Worm (Caenorhabditis elegans): ENCODE measurements around the gene C28H8.7.

Gene C28H8.7

DNA sequence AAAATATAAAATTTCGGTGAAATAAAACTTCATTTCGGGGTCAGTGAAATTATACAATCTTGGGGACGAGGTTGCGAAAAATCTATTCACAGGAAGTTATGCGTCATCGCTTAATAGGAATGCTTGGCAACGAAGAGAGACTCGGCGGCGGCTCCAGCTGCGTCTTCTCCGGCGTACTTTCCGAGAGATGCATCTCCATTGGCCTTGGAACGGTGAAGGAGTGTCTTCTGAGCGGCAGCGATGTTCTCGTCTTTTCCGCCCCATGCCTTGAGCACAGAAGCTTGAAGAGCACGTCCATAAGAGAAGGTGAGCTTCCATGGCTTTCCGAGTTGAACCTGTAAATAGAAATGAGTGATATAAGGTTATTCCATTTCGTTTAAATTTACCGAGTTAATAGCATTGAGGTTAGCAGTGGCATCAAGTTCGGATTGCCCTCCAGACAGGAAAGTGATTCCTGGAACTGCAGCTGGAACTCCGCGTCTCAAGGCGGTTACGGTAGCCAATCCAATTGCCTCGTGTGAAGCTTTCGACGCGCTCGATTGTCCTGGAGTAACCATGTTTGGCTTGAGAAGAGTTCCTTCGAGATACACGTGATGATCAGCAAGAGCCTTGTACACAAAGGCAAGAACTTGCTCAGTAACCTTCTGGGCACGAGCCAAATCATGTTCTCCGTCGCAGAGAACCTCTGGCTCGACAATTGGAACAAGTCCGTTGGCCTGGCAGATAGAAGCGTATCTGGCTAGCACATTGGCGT, 12.0 kb downstream of the C28H8.7 start:
- no peak for TF ChIP-seq zip-8 (tag; optimal IDR thresholded peaks at IDR 0.05)

ce11 chrIII:5874263-5874662, 12.5 kb downstream of the C28H8.7 start:
- TF ChIP-seq unc-62 (GFP tag; optimal IDR thresholded peaks at IDR 0.05) = peak; percentile 38
- no peak for TF ChIP-seq ceh-39 (tag; optimal IDR thresholded peaks at IDR 0.05)

ce11 chrIII:5872288-5872687, 14.5 kb downstream of the C28H8.7 start:
- TF ChIP-seq lin-32 (GFP tag; optimal IDR thresholded peaks at IDR 0.05) = no peak
- no peak for TF ChIP-seq nhr-28 (tag; optimal IDR thresholded peaks at IDR 0.05)
- TF ChIP-seq snpc-4 (tag; optimal IDR thresholded peaks at IDR 0.05) = no peak
- no peak for TF ChIP-seq nhr-76 (tag; optimal IDR thresholded peaks at IDR 0.05)
- TF ChIP-seq ceh-39 (tag; optimal IDR thresholded peaks at IDR 0.05) = no peak
- TF ChIP-seq ham-2 (GFP tag; optimal IDR thresholded peaks at IDR 0.05) = no peak
- no peak for TF ChIP-seq nhr-2 (tag; optimal IDR thresholded peaks at IDR 0.05)
- no peak for TF ChIP-seq bed-3 (GFP tag; optimal IDR thresholded peaks at IDR 0.05)
- TF ChIP-seq hlh-1 (tag; optimal IDR thresholded peaks at IDR 0.05) = peak; percentile 38
- no peak for TF ChIP-seq tbx-8 (GFP tag; optimal IDR thresholded peaks at IDR 0.05)
- no peak for TF ChIP-seq lsy-2 (tag; optimal IDR thresholded peaks at IDR 0.05)
- TF ChIP-seq ceh-83 (GFP tag; optimal IDR thresholded peaks at IDR 0.05) = no peak
- TF ChIP-seq zip-8 (tag; optimal IDR thresholded peaks at IDR 0.05) = peak; percentile 24

- TF ChIP-seq lin-32 (GFP tag; optimal IDR thresholded peaks at IDR 0.05) (no peak), nhr-237 (tag; optimal IDR thresholded peaks at IDR 0.05) (peak; percentile 39), lsy-2 (tag; optimal IDR thresholded peaks at IDR 0.05) (peak; percentile 58), ces-1 (GFP tag; optimal IDR thresholded peaks at IDR 0.05) (peak; percentile 58), zip-8 (tag; optimal IDR thresholded peaks at IDR 0.05) (no peak), pha-4 (tag; optimal IDR thresholded peaks at IDR 0.05) (peak; percentile 20), ceh-43 (GFP tag; optimal IDR thresholded peaks at IDR 0.05) (no peak), sptf-1 (tag; optimal IDR thresholded peaks at IDR 0.05) (peak; percentile 34), mep-1 (tag; optimal IDR thresholded peaks at IDR 0.05) (peak; percentile 31), hlh-1 (tag; optimal IDR thresholded peaks at IDR 0.05) (peak; percentile 6)
Measured at ce11 chrIII:5871760-5872159, 15.0 kb downstream of the C28H8.7 start, which contains the start of the genes F01F1.11 and F01F1.3. Gene F01F1.11 (minus strand): TSS chrIII:5871877. Gene F01F1.3 (plus strand): TSS chrIII:5871938.

DNA sequence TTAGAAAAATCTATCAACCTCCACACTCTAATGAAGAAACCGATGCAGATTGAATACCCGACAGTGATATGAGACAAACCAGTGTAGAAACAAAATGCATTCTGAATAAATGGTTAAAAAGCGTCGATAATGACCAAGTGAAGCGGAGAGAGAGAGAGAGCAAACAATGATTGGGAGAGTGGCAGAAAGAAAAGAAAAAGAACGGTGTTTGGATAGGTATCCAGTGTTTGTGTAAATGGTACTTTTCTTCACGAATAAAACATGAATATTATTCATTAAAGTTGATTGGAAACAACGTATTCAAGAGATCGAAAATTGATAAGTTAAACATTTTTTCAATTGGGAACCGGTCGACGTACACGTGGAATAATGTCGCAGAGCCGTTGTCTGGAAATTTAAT, 17.4 kb downstream of the C28H8.7 start, which contains the start of gene F01F1.15:
F01F1.15 (minus strand) TSS at position 101 of the 400 bp plus-strand sequence.
- no peak for TF ChIP-seq lsy-2 (tag; optimal IDR thresholded peaks at IDR 0.05)
- no peak for TF ChIP-seq blmp-1 (tag; optimal IDR thresholded peaks at IDR 0.05)
- TF ChIP-seq sptf-1 (tag; optimal IDR thresholded peaks at IDR 0.05) = no peak
- TF ChIP-seq mep-1 (tag; optimal IDR thresholded peaks at IDR 0.05) = no peak
- no peak for TF ChIP-seq ceh-43 (GFP tag; optimal IDR thresholded peaks at IDR 0.05)
- TF ChIP-seq drap-1 (GFP tag; optimal IDR thresholded peaks at IDR 0.05) = no peak
- no peak for TF ChIP-seq unc-62 (GFP tag; optimal IDR thresholded peaks at IDR 0.05)
- no peak for TF ChIP-seq M03D4.4 (tag; optimal IDR thresholded peaks at IDR 0.05)
- no peak for TF ChIP-seq cnd-1 (tag; optimal IDR thresholded peaks at IDR 0.05)
- no peak for TF ChIP-seq ces-1 (GFP tag; optimal IDR thresholded peaks at IDR 0.05)
- no peak for TF ChIP-seq mab-5 (tag; optimal IDR thresholded peaks at IDR 0.05)
- no peak for TF ChIP-seq flh-1 (GFP tag; optimal IDR thresholded peaks at IDR 0.05)
- TF ChIP-seq ham-2 (GFP tag; optimal IDR thresholded peaks at IDR 0.05) = no peak
- no peak for TF ChIP-seq nhr-237 (tag; optimal IDR thresholded peaks at IDR 0.05)
- no peak for TF ChIP-seq mls-2 (tag; optimal IDR thresholded peaks at IDR 0.05)
- no peak for TF ChIP-seq ztf-11 (tag; optimal IDR thresholded peaks at IDR 0.05)
- TF ChIP-seq tbx-8 (GFP tag; optimal IDR thresholded peaks at IDR 0.05) = no peak
- TF ChIP-seq lin-32 (GFP tag; optimal IDR thresholded peaks at IDR 0.05) = no peak
- no peak for TF ChIP-seq bed-3 (GFP tag; optimal IDR thresholded peaks at IDR 0.05)
- TF ChIP-seq hlh-1 (tag; optimal IDR thresholded peaks at IDR 0.05) = no peak

- TF ChIP-seq snpc-4 (tag; optimal IDR thresholded peaks at IDR 0.05) = no peak
- no peak for TF ChIP-seq sptf-1 (tag; optimal IDR thresholded peaks at IDR 0.05)
- TF ChIP-seq nhr-2 (tag; optimal IDR thresholded peaks at IDR 0.05) = no peak
- no peak for TF ChIP-seq ces-1 (GFP tag; optimal IDR thresholded peaks at IDR 0.05)
- TF ChIP-seq lsy-2 (tag; optimal IDR thresholded peaks at IDR 0.05) = no peak
- no peak for TF ChIP-seq unc-62 (GFP tag; optimal IDR thresholded peaks at IDR 0.05)
Measured at ce11 chrIII:5868401-5868800, 18.4 kb downstream of the C28H8.7 start, which contains the start of gene eng-1. Gene eng-1 (minus strand): TSS chrIII:5868501.
